Worm (Caenorhabditis elegans) whole organism, L2 larva: ENCODE measurements around the gene zhp-4.

Experiments used
- R02D3.7 ChIP-seq: fragments of 150-350 bp; optimal IDR thresholded peaks from 2 replicates; lab custom pipeline; 2014; ENCODE audit warnings: missing biosample characterization, missing genetic modification characterization
- Y55F3AM.14 ChIP-seq: fragments of 200-800 bp; sonication (Bioruptor generic); optimal IDR thresholded peaks from 2 replicates; lab custom pipeline; 2018; ENCODE audit warnings: mild to moderate bottlenecking, missing genetic modification characterization, missing compliant biosample characterization
- lin-13 ChIP-seq: fragments of 150-350 bp; optimal IDR thresholded peaks from 2 replicates; lab custom pipeline; 2014; ENCODE audit warnings: missing biosample characterization, missing genetic modification reagents, missing genetic modification characterization
- nhr-10 ChIP-seq: sonication (generic microtip); optimal IDR thresholded peaks from 2 replicates; lab custom pipeline; 2017; ENCODE audit warnings: missing biosample characterization, missing genetic modification characterization
- nhr-6 ChIP-seq: fragments of 150-350 bp; optimal IDR thresholded peaks from 2 replicates; lab custom pipeline; 2014; ENCODE audit warnings: missing biosample characterization, missing genetic modification characterization

DNA sequence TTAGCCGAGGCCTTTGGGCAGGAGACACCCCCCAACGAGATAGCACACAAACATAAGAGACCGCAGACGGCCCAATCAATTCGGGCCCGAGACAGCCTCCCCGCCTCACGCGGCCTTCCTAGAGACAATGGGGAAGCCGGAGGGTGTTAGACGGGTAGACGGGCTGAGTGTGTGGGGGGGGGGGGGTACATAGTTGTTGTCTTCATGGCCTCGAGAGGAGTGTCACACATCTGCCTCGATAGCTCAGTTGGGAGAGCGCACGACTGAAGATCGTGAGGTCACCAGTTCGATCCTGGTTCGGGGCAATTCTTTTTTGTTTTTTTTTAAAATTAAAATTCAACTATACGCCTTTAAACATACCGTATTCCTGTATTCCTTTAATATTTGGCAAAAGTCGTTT, 24.2 kb upstream of the zhp-4 start:
- TF ChIP-seq nhr-10 (no peak), Y55F3AM.14 (peak; percentile 33), nhr-6 (tag; lab: Kevin White, UChicago) (no peak), lin-13 (GFP tag; lab: Kevin White, UChicago) (peak; percentile 70), R02D3.7 (peak; percentile 2)
